Fruit fly (Drosophila melanogaster) whole organism, embryonic: ENCODE results near the gene CG7810.

Source experiments
- Bgb ChIP-seq: fragments of 200-800 bp; sonication (Bioruptor generic); IDR thresholded peaks from 2 replicates; pipeline ENCODE4 v1.3.6; 2022; ENCODE audit warnings: missing biosample characterization, missing genetic modification characterization; ENCODE audit not compliant: partially characterized antibody
- CG10267 ChIP-seq: fragments of 200-800 bp; sonication (Bioruptor generic); optimal IDR thresholded peaks from 2 replicates; lab custom pipeline; 2018; ENCODE audit warnings: missing biosample characterization, mild to moderate bottlenecking, missing genetic modification characterization, moderate library complexity
- CG10543 ChIP-seq: fragments of 200-800 bp; sonication (Bioruptor generic); optimal IDR thresholded peaks from 3 replicates; lab custom pipeline; 2017; ENCODE audit warnings: missing biosample characterization, mild to moderate bottlenecking, missing genetic modification characterization, moderate library complexity
- CG10565 ChIP-seq: fragments of 200-800 bp; sonication (Bioruptor generic); optimal IDR thresholded peaks from 3 replicates; lab custom pipeline; 2016; ENCODE audit warnings: missing biosample characterization, mild to moderate bottlenecking, missing genetic modification characterization
- CG11085 ChIP-seq: fragments of 200-800 bp; sonication (Bioruptor generic); IDR thresholded peaks from 2 replicates; pipeline ENCODE4 v1.3.6; 2022; ENCODE audit warnings: missing biosample characterization, missing genetic modification characterization
- CG13287 ChIP-seq: fragments of 200-800 bp; sonication (Bioruptor generic); IDR thresholded peaks from 2 replicates; pipeline ENCODE4 v1.3.6; 2022; ENCODE audit warnings: missing biosample characterization, missing genetic modification characterization; ENCODE audit not compliant: partially characterized antibody
- CG14050 ChIP-seq: fragments of 200-800 bp; sonication (Bioruptor generic); IDR thresholded peaks from 3 replicates; pipeline ENCODE4 v1.3.6; 2022; ENCODE audit warnings: missing biosample characterization, missing genetic modification characterization
- CG1603 ChIP-seq: fragments of 200-800 bp; sonication (Bioruptor generic); optimal IDR thresholded peaks from 2 replicates; lab custom pipeline; 2019; ENCODE audit warnings: missing biosample characterization, mild to moderate bottlenecking, missing genetic modification characterization, moderate library complexity
- CG17829 ChIP-seq: fragments of 200-800 bp; optimal IDR thresholded peaks from 2 replicates; lab custom pipeline; 2019; ENCODE audit warnings: missing biosample characterization, mild to moderate bottlenecking, missing genetic modification characterization, moderate library complexity
- CG31441 ChIP-seq: fragments of 200-800 bp; sonication (Bioruptor generic); IDR thresholded peaks from 2 replicates; pipeline ENCODE4 v1.3.6; 2022; ENCODE audit warnings: missing biosample characterization, missing genetic modification characterization
- CG3407 ChIP-seq: fragments of 200-800 bp; sonication (Bioruptor generic); optimal IDR thresholded peaks from 2 replicates; lab custom pipeline; 2018; ENCODE audit warnings: missing biosample characterization, mild to moderate bottlenecking, missing genetic modification characterization
- CG34224 ChIP-seq: fragments of 200-800 bp; sonication (Bioruptor generic); IDR thresholded peaks from 3 replicates; pipeline ENCODE4 v1.3.6; 2022; ENCODE audit warnings: missing biosample characterization, missing genetic modification characterization; ENCODE audit not compliant: partially characterized antibody
- CG34376 ChIP-seq: fragments of 200-800 bp; sonication (Bioruptor generic); optimal IDR thresholded peaks from 2 replicates; lab custom pipeline; 2018; ENCODE audit warnings: missing biosample characterization, mild to moderate bottlenecking, missing genetic modification characterization
- CG42726 ChIP-seq: fragments of 200-800 bp; sonication (Bioruptor generic); IDR thresholded peaks from 2 replicates; pipeline ENCODE4 v1.3.6; 2022; ENCODE audit warnings: missing biosample characterization, missing genetic modification characterization; ENCODE audit not compliant: partially characterized antibody
- CG4360 ChIP-seq: fragments of 200-800 bp; sonication (Bioruptor generic); IDR thresholded peaks from 2 replicates; pipeline ENCODE4 v1.3.6; 2022; ENCODE audit warnings: missing biosample characterization, missing genetic modification characterization
- CG6654 ChIP-seq: fragments of 200-800 bp; sonication (Bioruptor generic); optimal IDR thresholded peaks from 2 replicates; lab custom pipeline; 2017; ENCODE audit warnings: missing biosample characterization, mild to moderate bottlenecking, missing genetic modification characterization
- CG6813 ChIP-seq: fragments of 200-800 bp; sonication (Bioruptor generic); optimal IDR thresholded peaks from 2 replicates; lab custom pipeline; 2017; ENCODE audit warnings: missing biosample characterization, missing genetic modification characterization, mild to moderate bottlenecking, moderate library complexity, missing genetic modification reagents
- CG8765 ChIP-seq: fragments of 200-800 bp; sonication (Bioruptor generic); IDR thresholded peaks from 2 replicates; pipeline ENCODE4 v1.3.6; 2022; ENCODE audit warnings: missing biosample characterization, missing genetic modification characterization
- CG8924 ChIP-seq: fragments of 200-800 bp; optimal IDR thresholded peaks from 3 replicates; lab custom pipeline; 2019; ENCODE audit warnings: missing biosample characterization, mild to moderate bottlenecking, missing genetic modification characterization, moderate library complexity
- CoRest ChIP-seq: fragments of 200-800 bp; sonication (Bioruptor generic); optimal IDR thresholded peaks from 3 replicates; lab custom pipeline; 2018; ENCODE audit warnings: missing biosample characterization, mild to moderate bottlenecking, missing genetic modification characterization, moderate library complexity
- Dll ChIP-seq: fragments of 200-800 bp; sonication (Bioruptor generic); IDR thresholded peaks from 4 replicates; pipeline ENCODE4 v1.3.6; 2022; ENCODE audit warnings: missing biosample characterization, missing genetic modification characterization; ENCODE audit not compliant: partially characterized antibody
- Doc3 ChIP-seq: fragments of 200-800 bp; sonication (Bioruptor generic); IDR thresholded peaks from 3 replicates; pipeline ENCODE4 v1.3.6; 2022; ENCODE audit warnings: missing biosample characterization, missing genetic modification characterization; ENCODE audit not compliant: partially characterized antibody
- E2f2 ChIP-seq: fragments of 200-800 bp; sonication (Bioruptor generic); IDR thresholded peaks from 2 replicates; pipeline ENCODE4 v1.3.6; 2022; ENCODE audit warnings: missing biosample characterization, missing genetic modification characterization
- GATAe ChIP-seq: fragments of 200-800 bp; sonication (Bioruptor generic); conservative IDR thresholded peaks from 2 replicates; pipeline ENCODE4 v1.3.6; 2022; ENCODE audit warnings: missing biosample characterization, missing genetic modification characterization
- HLH4C ChIP-seq: fragments of 200-800 bp; sonication (Bioruptor generic); IDR thresholded peaks from 3 replicates; pipeline ENCODE4 v1.3.6; 2022; ENCODE audit warnings: missing biosample characterization, missing genetic modification characterization; ENCODE audit not compliant: partially characterized antibody
- Nf-YC ChIP-seq: fragments of 200-800 bp; optimal IDR thresholded peaks from 3 replicates; lab custom pipeline; 2019; ENCODE audit warnings: missing biosample characterization, mild to moderate bottlenecking, missing genetic modification characterization, moderate library complexity
- Scr ChIP-seq: fragments of 200-800 bp; sonication (Bioruptor generic); IDR thresholded peaks from 2 replicates; pipeline ENCODE4 v1.3.6; 2022; ENCODE audit warnings: missing biosample characterization, missing genetic modification characterization; ENCODE audit not compliant: partially characterized antibody
- Sry-δ ChIP-seq: fragments of 200-800 bp; sonication (Bioruptor generic); optimal IDR thresholded peaks from 2 replicates; lab custom pipeline; 2016; ENCODE audit warnings: missing biosample characterization, missing genetic modification characterization
- Xbp1 ChIP-seq: fragments of 200-800 bp; sonication (Bioruptor generic); optimal IDR thresholded peaks from 3 replicates; lab custom pipeline; 2016; ENCODE audit warnings: missing biosample characterization, mild to moderate bottlenecking, missing genetic modification characterization
- YL-1 ChIP-seq: fragments of 200-800 bp; sonication (Bioruptor generic); optimal IDR thresholded peaks from 3 replicates; lab custom pipeline; 2017; ENCODE audit warnings: missing biosample characterization, mild to moderate bottlenecking, missing genetic modification characterization
- dpn ChIP-seq, 2 experiments: fragments of 200-800 bp; sonication (Bioruptor generic); optimal IDR thresholded peaks; 3 replicates each; lab custom pipeline; 2016; ENCODE audit warnings: missing biosample characterization in 2 of 2, missing genetic modification characterization in 2 of 2
- ewg ChIP-seq: fragments of 200-800 bp; sonication (Bioruptor generic); optimal IDR thresholded peaks from 3 replicates; lab custom pipeline; 2017; ENCODE audit warnings: mild to moderate bottlenecking, missing biosample characterization, missing genetic modification reagents, missing genetic modification characterization
- grau ChIP-seq: fragments of 200-800 bp; optimal IDR thresholded peaks from 3 replicates; lab custom pipeline; 2019; ENCODE audit warnings: missing biosample characterization, mild to moderate bottlenecking, missing genetic modification characterization, moderate library complexity
- grn ChIP-seq: fragments of 200-800 bp; sonication (Bioruptor generic); optimal IDR thresholded peaks from 3 replicates; lab custom pipeline; 2017; ENCODE audit warnings: missing biosample characterization, missing genetic modification characterization
- hkb ChIP-seq, 2 experiments: fragments of 200-800 bp in 1 of 2; fragments of >200 bp in 1 of 2; sonication (Bioruptor generic) in 1 of 2; IDR thresholded peaks in 1 of 2; optimal IDR thresholded peaks in 1 of 2; 2 replicates each; pipeline versions ENCODE4 v1.3.6 to Lab custom; 2017 to 2022; ENCODE audit warnings: missing biosample characterization in 1 of 2, missing genetic modification characterization in 1 of 2
- inv ChIP-seq: fragments of 200-800 bp; sonication (Bioruptor generic); IDR thresholded peaks from 2 replicates; pipeline ENCODE4 v1.3.6; 2022; ENCODE audit warnings: missing biosample characterization, missing genetic modification characterization; ENCODE audit not compliant: partially characterized antibody
- knrl ChIP-seq: fragments of 200-800 bp; sonication (Bioruptor generic); IDR thresholded peaks from 3 replicates; pipeline ENCODE4 v1.3.6; 2022; ENCODE audit warnings: missing biosample characterization, missing genetic modification characterization; ENCODE audit not compliant: partially characterized antibody
- mld ChIP-seq: fragments of 200-800 bp; sonication (Bioruptor generic); IDR thresholded peaks from 3 replicates; pipeline ENCODE4 v1.3.6; 2022; ENCODE audit warnings: missing biosample characterization, missing genetic modification characterization; ENCODE audit not compliant: partially characterized antibody
- nerfin-1 ChIP-seq: fragments of 200-800 bp; sonication (Bioruptor generic); optimal IDR thresholded peaks from 3 replicates; lab custom pipeline; 2019; ENCODE audit warnings: missing biosample characterization, mild to moderate bottlenecking, missing genetic modification characterization, moderate library complexity
- nmo ChIP-seq: fragments of 200-800 bp; sonication (Bioruptor generic); optimal IDR thresholded peaks from 2 replicates; lab custom pipeline; 2018; ENCODE audit warnings: missing biosample characterization, mild to moderate bottlenecking, missing genetic modification characterization, moderate library complexity
- sc ChIP-seq, 3 experiments: fragments of >200 bp in 2 of 3; fragments of 200-800 bp in 1 of 3; sonication (Bioruptor generic) in 1 of 3; optimal IDR thresholded peaks; 2 replicates in 2 of 3; 3 replicates in 1 of 3; lab custom pipeline; 2017; ENCODE audit warnings: mild to moderate bottlenecking in 1 of 3, missing biosample characterization in 1 of 3, missing genetic modification characterization in 1 of 3, missing genetic modification reagents in 1 of 3
- tap ChIP-seq: fragments of 200-800 bp; optimal IDR thresholded peaks from 3 replicates; lab custom pipeline; 2019; ENCODE audit warnings: missing biosample characterization, mild to moderate bottlenecking, missing genetic modification characterization, moderate library complexity
- twi ChIP-seq: fragments of 200-800 bp; optimal IDR thresholded peaks from 2 replicates; lab custom pipeline; 2019; ENCODE audit warnings: missing biosample characterization, mild to moderate bottlenecking, missing genetic modification characterization, moderate library complexity
- vvl ChIP-seq: fragments of 200-800 bp; sonication (Bioruptor generic); IDR thresholded peaks from 2 replicates; pipeline ENCODE4 v1.3.6; 2022; ENCODE audit warnings: missing biosample characterization, missing genetic modification characterization
- zfh1 ChIP-seq: fragments of 200-800 bp; sonication (Bioruptor generic); IDR thresholded peaks from 3 replicates; pipeline ENCODE4 v1.3.6; 2022; ENCODE audit warnings: missing biosample characterization, missing genetic modification characterization

The CG7810 gene

dm6 chr2L:8302766-8303479 lies 8.1 kb downstream of the CG7810 start, which contains the start of the genes wol and Scgalpha (continued):
- TF ChIP-seq CG10565 (GFP tag; lab: Kevin White, UChicago), result no peak
- 0 out of 2 replicates have a peak, but pooled peaks have one; percentile 8 for TF ChIP-seq CG4360
- TF ChIP-seq CG6813 (GFP tag; lab: Kevin White, UChicago), result no peak
- TF ChIP-seq grau (tag; lab: Kevin White, UChicago), result peak; percentile 26
- peak; percentile 12 for TF ChIP-seq Nf-YC (tag; lab: Kevin White, UChicago)
- peak; percentile 71 for TF ChIP-seq GATAe (GFP tag; lab: Robert Waterston, UW)
- peak; percentile 31 for TF ChIP-seq grn (GFP tag; lab: Kevin White, UChicago)
- no peak for TF ChIP-seq CG3407 (GFP tag; lab: Kevin White, UChicago)
- peak; percentile 69; the same call in 2 of the 3 replicates for TF ChIP-seq CG34224
- no peak for TF ChIP-seq CG6654
- TF ChIP-seq CG1603 (tag; lab: Kevin White, UChicago), result peak; percentile 31
- TF ChIP-seq CG13287, result peak; percentile 71
- peak; percentile 81 for TF ChIP-seq Sry-δ (GFP tag; lab: Kevin White, UChicago)
- TF ChIP-seq mld (GFP tag; lab: Robert Waterston, UW), result no peak
- no peak for TF ChIP-seq dpn (GFP tag; optimal IDR thresholded peaks at IDR 0.05; lab: Kevin White, UChicago)
- TF ChIP-seq knrl, result peak; percentile 53; the same call in 2 of the 3 replicates
- TF ChIP-seq CG31441 (GFP tag; lab: Robert Waterston, UW), result peak; percentile 46; the same call in 1 of the 2 replicates
- TF ChIP-seq nmo (GFP tag; lab: Kevin White, UChicago), result peak; percentile 34
- TF ChIP-seq CG11085, result no peak
- TF ChIP-seq zfh1 (GFP tag; lab: Robert Waterston, UW), result no peak
- peak; percentile 55; the same call in 1 of the 2 replicates for TF ChIP-seq CG42726 (GFP tag; lab: Robert Waterston, UW)
- no peak for TF ChIP-seq hkb (optimal IDR thresholded peaks at IDR 0.05; lab: Kevin White, UChicago)
- TF ChIP-seq hkb (GFP tag; IDR thresholded peaks at IDR 0.05; lab: Robert Waterston, UW), result no peak
- peak; percentile 51 for TF ChIP-seq inv (GFP tag; lab: Robert Waterston, UW)
- TF ChIP-seq Scr (GFP tag; lab: Robert Waterston, UW), result peak; percentile 60
- TF ChIP-seq twi (tag; lab: Kevin White, UChicago), result no peak
- TF ChIP-seq Xbp1, result peak; percentile 3
- TF ChIP-seq CG10267 (tag; lab: Kevin White, UChicago), result no peak
- peak; percentile 13 for TF ChIP-seq CG8924 (tag; lab: Kevin White, UChicago)
- peak; percentile 6 for TF ChIP-seq CG34376 (GFP tag; lab: Kevin White, UChicago)
- peak; percentile 67; the same call in 1 of the 4 replicates for TF ChIP-seq Dll (GFP tag; lab: Robert Waterston, UW)
- TF ChIP-seq E2f2 (GFP tag; lab: Robert Waterston, UW), result peak; percentile 73
- no peak for TF ChIP-seq CG14050 (GFP tag; lab: Robert Waterston, UW)
- TF ChIP-seq CG10543 (GFP tag; lab: Kevin White, UChicago), result peak; percentile 16
- peak; percentile 25; the same call in 1 of the 2 replicates for TF ChIP-seq vvl (GFP tag; lab: Robert Waterston, UW)
- TF ChIP-seq Bgb (GFP tag; lab: Robert Waterston, UW), result peak; percentile 74
- peak; percentile 23 for TF ChIP-seq CoRest
- peak; percentile 41 for TF ChIP-seq YL-1
- peak; percentile 81 for TF ChIP-seq nerfin-1 (tag; lab: Kevin White, UChicago)
- TF ChIP-seq sc (optimal IDR thresholded peaks at IDR 0.05; lab: Kevin White, UChicago), result no peak
- no peak for TF ChIP-seq sc (GFP tag; optimal IDR thresholded peaks at IDR 0.05; lab: Kevin White, UChicago)
- TF ChIP-seq tap (tag; lab: Kevin White, UChicago), result no peak
- TF ChIP-seq CG8765 (GFP tag; lab: Robert Waterston, UW), result no peak
- TF ChIP-seq ewg (GFP tag; lab: Kevin White, UChicago), result peak; percentile 74
- peak; percentile 69 for TF ChIP-seq HLH4C (GFP tag; lab: Robert Waterston, UW)
- TF ChIP-seq Doc3 (GFP tag; lab: Robert Waterston, UW), result peak; percentile 52; the same call in 2 of the 3 replicates
- no peak for TF ChIP-seq CG17829
